Worm (Caenorhabditis elegans) whole organism, midembryonic: ENCODE data around the gene sulp-3.

ENCODE experiments used
- T22C8.4 ChIP-seq: fragments of 200-800 bp; sonication (Bioruptor generic); IDR thresholded peaks from 2 replicates; pipeline ENCODE4 v1.3.6; 2022; ENCODE audit warnings: missing genetic modification characterization, missing compliant biosample characterization
- cog-1 ChIP-seq: sonication (generic microtip); optimal IDR thresholded peaks from 2 replicates; lab custom pipeline; 2016; ENCODE audit warnings: missing genetic modification characterization, missing compliant biosample characterization
- flt-1 ChIP-seq: fragments of 200-800 bp; sonication (Bioruptor generic); IDR thresholded peaks from 2 replicates; pipeline ENCODE4 v1.3.6; 2022; ENCODE audit warnings: missing genetic modification characterization, missing compliant biosample characterization
- klf-2 ChIP-seq: fragments of 200-800 bp; sonication (Bioruptor generic); conservative IDR thresholded peaks from 2 replicates; pipeline ENCODE4 v1.3.6; 2022; ENCODE audit warnings: missing genetic modification reagents, missing genetic modification characterization, missing compliant biosample characterization
- med-1 ChIP-seq: sonication (generic microtip); optimal IDR thresholded peaks from 2 replicates; lab custom pipeline; 2017; ENCODE audit warnings: missing genetic modification characterization, mild to moderate bottlenecking, missing compliant biosample characterization, antibody characterized with exemption, missing genetic modification reagents; ENCODE audit not compliant: insufficient read depth
- ref-1 ChIP-seq: fragments of 200-800 bp; sonication (Bioruptor generic); conservative IDR thresholded peaks from 2 replicates; pipeline ENCODE4 v1.3.6; 2022; ENCODE audit warnings: missing genetic modification reagents, missing genetic modification characterization, missing compliant biosample characterization
- tab-1 ChIP-seq: fragments of 200-800 bp; sonication (Bioruptor generic); IDR thresholded peaks from 2 replicates; pipeline ENCODE4 v1.3.6; 2022; ENCODE audit warnings: missing genetic modification characterization, missing compliant biosample characterization
- ztf-23 ChIP-seq: fragments of 200-800 bp; sonication (Bioruptor generic); IDR thresholded peaks from 2 replicates; pipeline ENCODE4 v1.3.6; 2022; ENCODE audit warnings: missing genetic modification reagents, missing genetic modification characterization, missing compliant biosample characterization
- ztf-29 ChIP-seq: fragments of 200-800 bp; sonication (Bioruptor generic); IDR thresholded peaks from 2 replicates; pipeline ENCODE4 v1.3.6; 2022; ENCODE audit warnings: missing genetic modification reagents, missing genetic modification characterization, missing compliant biosample characterization

- TF ChIP-seq tab-1 (GFP tag; lab: Robert Waterston, UW) (no peak), T22C8.4 (GFP tag; lab: Robert Waterston, UW) (no peak), ztf-23 (GFP tag; lab: Robert Waterston, UW) (no peak), flt-1 (GFP tag; lab: Robert Waterston, UW) (no peak), klf-2 (GFP tag; lab: Robert Waterston, UW) (no peak), cog-1 (tag; lab: Kevin White, UChicago) (no peak), ztf-29 (no peak), med-1 (GFP tag; lab: Kevin White, UChicago) (no peak), ref-1 (GFP tag; lab: Robert Waterston, UW) (no peak)
Measured at ce11 chrX:8391505-8391904, 16.7 kb downstream of the sulp-3 start.
